Worm (Caenorhabditis elegans) whole organism, mixed stage, embryonic: ENCODE results near the gene F21D9.8.
A peak's percentile ranks its signal among the peaks of the same experiment; 100 is the strongest.

ENCODE experiments used
- M03D4.4 ChIP-seq: sonication (generic microtip); optimal IDR thresholded peaks from 2 replicates; lab custom pipeline; 2017; ENCODE audit warnings: mild to moderate bottlenecking, missing genetic modification characterization, missing compliant biosample characterization
- blmp-1 ChIP-seq: fragments of 150-350 bp; optimal IDR thresholded peaks from 2 replicates; lab custom pipeline; 2014; ENCODE audit warnings: missing biosample characterization, missing genetic modification characterization
- ceh-39 ChIP-seq: fragments of 150-350 bp; optimal IDR thresholded peaks from 2 replicates; lab custom pipeline; 2014; ENCODE audit warnings: missing biosample characterization, missing genetic modification characterization
- ceh-43 ChIP-seq: fragments of 200-800 bp; sonication (Bioruptor generic); optimal IDR thresholded peaks from 2 replicates; lab custom pipeline; 2018; ENCODE audit warnings: mild to moderate bottlenecking, missing genetic modification characterization, moderate library complexity, missing compliant biosample characterization
- ceh-83 ChIP-seq: fragments of 200-800 bp; sonication (Bioruptor generic); optimal IDR thresholded peaks from 2 replicates; lab custom pipeline; 2018; ENCODE audit warnings: mild to moderate bottlenecking, missing genetic modification characterization, missing compliant biosample characterization
- ces-1 ChIP-seq: fragments of 150-350 bp; optimal IDR thresholded peaks from 2 replicates; lab custom pipeline; 2014; ENCODE audit warnings: missing biosample characterization, missing genetic modification reagents, missing genetic modification characterization
- cnd-1 ChIP-seq: fragments of 200-800 bp; sonication (Bioruptor generic); optimal IDR thresholded peaks from 2 replicates; lab custom pipeline; 2018; ENCODE audit warnings: mild to moderate bottlenecking, missing genetic modification characterization, missing compliant biosample characterization
- drap-1 ChIP-seq: fragments of 200-800 bp; sonication (Bioruptor generic); optimal IDR thresholded peaks from 3 replicates; lab custom pipeline; 2018; ENCODE audit warnings: mild to moderate bottlenecking, missing genetic modification characterization, missing compliant biosample characterization
- elt-3 ChIP-seq: fragments of 150-350 bp; optimal IDR thresholded peaks from 2 replicates; lab custom pipeline; 2014; ENCODE audit warnings: missing biosample characterization, missing genetic modification characterization
- flh-1 ChIP-seq: fragments of 200-800 bp; sonication (Bioruptor generic); optimal IDR thresholded peaks from 2 replicates; lab custom pipeline; 2018; ENCODE audit warnings: mild to moderate bottlenecking, missing genetic modification characterization, moderate library complexity, missing compliant biosample characterization
- ham-2 ChIP-seq: fragments of 200-800 bp; sonication (Bioruptor generic); optimal IDR thresholded peaks from 2 replicates; lab custom pipeline; 2018; ENCODE audit warnings: mild to moderate bottlenecking, missing genetic modification characterization, missing compliant biosample characterization
- hlh-1 ChIP-seq: fragments of 150-350 bp; optimal IDR thresholded peaks from 2 replicates; lab custom pipeline; 2014; ENCODE audit warnings: missing biosample characterization, missing genetic modification reagents, missing genetic modification characterization
- lsy-2 ChIP-seq: fragments of 150-350 bp; optimal IDR thresholded peaks from 2 replicates; lab custom pipeline; 2014; ENCODE audit warnings: missing biosample characterization, missing genetic modification characterization
- mep-1 ChIP-seq: fragments of 150-350 bp; optimal IDR thresholded peaks from 2 replicates; lab custom pipeline; 2017; ENCODE audit warnings: missing biosample characterization, missing genetic modification reagents, missing genetic modification characterization, inconsistent platforms
- nhr-12 ChIP-seq: fragments of 150-350 bp; optimal IDR thresholded peaks from 2 replicates; lab custom pipeline; 2014; ENCODE audit warnings: missing biosample characterization, missing genetic modification characterization
- nhr-2 ChIP-seq: fragments of 150-350 bp; optimal IDR thresholded peaks from 2 replicates; lab custom pipeline; 2014; ENCODE audit warnings: missing biosample characterization, missing genetic modification characterization
- nhr-237 ChIP-seq: fragments of 150-350 bp; optimal IDR thresholded peaks from 2 replicates; lab custom pipeline; 2014; ENCODE audit warnings: missing biosample characterization, missing genetic modification characterization
- nhr-28 ChIP-seq: fragments of 150-350 bp; optimal IDR thresholded peaks from 2 replicates; lab custom pipeline; 2014; ENCODE audit warnings: missing biosample characterization, missing genetic modification characterization
- nhr-76 ChIP-seq: sonication (generic microtip); optimal IDR thresholded peaks from 2 replicates; lab custom pipeline; 2017; ENCODE audit warnings: missing biosample characterization, missing genetic modification characterization
- pha-4 ChIP-seq: fragments of 150-350 bp; optimal IDR thresholded peaks from 2 replicates; lab custom pipeline; 2018; ENCODE audit warnings: missing biosample characterization, missing genetic modification reagents, missing genetic modification characterization
- sem-2 ChIP-seq: fragments of 200-800 bp; sonication (Bioruptor generic); optimal IDR thresholded peaks from 2 replicates; lab custom pipeline; 2018; ENCODE audit warnings: mild to moderate bottlenecking, missing genetic modification characterization, missing compliant biosample characterization
- snpc-4 ChIP-seq: fragments of 150-350 bp; optimal IDR thresholded peaks from 2 replicates; lab custom pipeline; 2014; ENCODE audit warnings: missing biosample characterization, missing genetic modification characterization
- sptf-1 ChIP-seq: sonication (generic microtip); optimal IDR thresholded peaks from 2 replicates; lab custom pipeline; 2017; ENCODE audit warnings: mild to moderate bottlenecking, missing genetic modification characterization, moderate library complexity, missing compliant biosample characterization
- unc-39 ChIP-seq: fragments of 150-350 bp; optimal IDR thresholded peaks from 2 replicates; lab custom pipeline; 2014; ENCODE audit warnings: missing biosample characterization, missing genetic modification characterization
- unc-62 ChIP-seq: fragments of 150-350 bp; optimal IDR thresholded peaks from 2 replicates; lab custom pipeline; 2014; ENCODE audit warnings: missing biosample characterization, missing genetic modification reagents, missing genetic modification characterization
- zip-8 ChIP-seq: fragments of 150-350 bp; optimal IDR thresholded peaks from 2 replicates; lab custom pipeline; 2014; ENCODE audit warnings: missing biosample characterization, missing genetic modification characterization
- ztf-11 ChIP-seq: fragments of 150-350 bp; optimal IDR thresholded peaks from 2 replicates; lab custom pipeline; 2014; ENCODE audit warnings: missing biosample characterization, missing genetic modification characterization

Gene F21D9.8

ce11 chrV:19251844-19252243 lies 27.9 kb downstream of the F21D9.8 start, which contains the start of gene F21D9.11:
Gene F21D9.11 (plus strand): TSS chrV:19252144.
- TF ChIP-seq unc-39 (tag; lab: Kevin White, UChicago) (no peak), unc-62 (GFP tag; lab: Kevin White, UChicago) (no peak), ceh-83 (GFP tag; lab: Kevin White, UChicago) (no peak), mep-1 (no peak), nhr-237 (tag; lab: Kevin White, UChicago) (no peak), elt-3 (tag; lab: Kevin White, UChicago) (no peak), zip-8 (tag; lab: Kevin White, UChicago) (no peak), sem-2 (GFP tag; lab: Kevin White, UChicago) (no peak), ham-2 (GFP tag; lab: Kevin White, UChicago) (no peak), ceh-39 (no peak)

- TF ChIP-seq pha-4 (tag; lab: Kevin White, UChicago) (no peak), cnd-1 (tag; lab: Kevin White, UChicago) (peak; percentile 16), nhr-2 (peak; percentile 36), nhr-237 (tag; lab: Kevin White, UChicago) (no peak), ham-2 (GFP tag; lab: Kevin White, UChicago) (no peak), M03D4.4 (no peak), unc-62 (GFP tag; lab: Kevin White, UChicago) (no peak)
These were observed 28.8 kb downstream of the F21D9.8 start, which contains the start of gene str-81 for ce11 chrV:19250983-19251382. Gene str-81 (minus strand): TSS chrV:19251083.

ce11 chrV:19240129-19240528 lies 39.7 kb downstream of the F21D9.8 start, which contains the start of the genes fbxb-115 and fbxb-1:
Gene fbxb-115 (minus strand): TSS chrV:19240229.
Gene fbxb-1 (plus strand): TSS chrV:19240354.
- TF ChIP-seq ces-1 (GFP tag; lab: Kevin White, UChicago) (no peak), pha-4 (tag; lab: Kevin White, UChicago) (no peak), ceh-43 (no peak), sptf-1 (tag; lab: Kevin White, UChicago) (no peak), cnd-1 (tag; lab: Kevin White, UChicago) (no peak), snpc-4 (tag; lab: Kevin White, UChicago) (no peak)
- TF ChIP-seq, all 35 proteins: peak for 0

ce11 chrV:19237204-19237603 lies 42.6 kb downstream of the F21D9.8 start, which contains the start of gene fbxb-2:
Gene fbxb-2 (minus strand): TSS chrV:19237304.
- no peak for TF ChIP-seq lsy-2 (tag; lab: Kevin White, UChicago)
- TF ChIP-seq drap-1 (GFP tag; lab: Kevin White, UChicago): no peak
- no peak for TF ChIP-seq nhr-12 (tag; lab: Kevin White, UChicago)
- no peak for TF ChIP-seq nhr-28 (tag; lab: Kevin White, UChicago)
- TF ChIP-seq blmp-1: no peak
- TF ChIP-seq hlh-1 (tag; lab: Kevin White, UChicago): no peak
- TF ChIP-seq sem-2 (GFP tag; lab: Kevin White, UChicago): no peak
- no peak for TF ChIP-seq sptf-1 (tag; lab: Kevin White, UChicago)
- TF ChIP-seq nhr-237 (tag; lab: Kevin White, UChicago): no peak
- no peak for TF ChIP-seq elt-3 (tag; lab: Kevin White, UChicago)
- TF ChIP-seq M03D4.4: no peak
- no peak for TF ChIP-seq unc-62 (GFP tag; lab: Kevin White, UChicago)
- no peak for TF ChIP-seq ceh-83 (GFP tag; lab: Kevin White, UChicago)
- no peak for TF ChIP-seq nhr-76 (tag; lab: Kevin White, UChicago)

ce11 chrV:19233469-19233868 lies 46.3 kb downstream of the F21D9.8 start, which contains the start of gene fbxb-116:
Gene fbxb-116 (plus strand): TSS chrV:19233769.
- TF ChIP-seq unc-39 (tag; lab: Kevin White, UChicago) (no peak), ham-2 (GFP tag; lab: Kevin White, UChicago) (no peak), sptf-1 (tag; lab: Kevin White, UChicago) (no peak), ztf-11 (tag; lab: Kevin White, UChicago) (no peak), sem-2 (GFP tag; lab: Kevin White, UChicago) (no peak), ceh-43 (no peak)

- TF ChIP-seq flh-1 (no peak), snpc-4 (tag; lab: Kevin White, UChicago) (no peak), unc-39 (tag; lab: Kevin White, UChicago) (peak; percentile 3), cnd-1 (tag; lab: Kevin White, UChicago) (no peak), ham-2 (GFP tag; lab: Kevin White, UChicago) (peak; percentile 51), unc-62 (GFP tag; lab: Kevin White, UChicago) (no peak)
- TF ChIP-seq, all 35 proteins: peak for 2
These were observed 48.6 kb downstream of the F21D9.8 start for ce11 chrV:19231167-19231566.
